Worm (Caenorhabditis elegans): ENCODE data around the gene F21C10.6.

F21C10.6 gene

DNA sequence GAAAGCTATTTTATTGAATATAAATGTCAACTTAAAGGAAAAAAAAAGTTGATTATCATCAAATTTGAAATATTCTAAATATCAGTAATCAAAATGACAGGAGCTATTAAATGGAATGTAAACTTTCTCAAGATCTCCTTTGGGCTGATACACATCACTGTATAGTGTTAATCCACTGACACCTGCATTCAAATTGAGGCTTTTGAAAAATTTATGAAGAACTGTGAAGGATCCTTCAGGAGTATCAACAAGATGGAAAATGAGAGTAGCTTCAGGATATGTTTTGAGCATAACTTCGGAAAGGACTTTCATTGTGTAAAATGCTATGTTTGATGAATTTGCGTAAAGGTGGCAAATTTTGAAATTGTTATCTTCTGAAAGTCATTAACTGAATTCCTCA lies 27.1 kb upstream of the F21C10.6 start (continued):
- TF ChIP-seq zfp-2 (tag; optimal IDR thresholded peaks at IDR 0.05) (no peak), nhr-6 (tag; optimal IDR thresholded peaks at IDR 0.05) (no peak), F26F4.8 (GFP tag; conservative IDR thresholded peaks at IDR 0.05) (no peak), set-16 (GFP tag; IDR thresholded peaks at IDR 0.05) (no peak), hmg-1.1 (GFP tag; IDR thresholded peaks at IDR 0.05) (no peak), zip-2 (tag; optimal IDR thresholded peaks at IDR 0.05) (no peak), F49E8.2 (tag; optimal IDR thresholded peaks at IDR 0.05; ENCODE audit: borderline replicate concordance) (no peak), daf-16 (GFP tag; optimal IDR thresholded peaks at IDR 0.05) (no peak), daf-16 (tag; optimal IDR thresholded peaks at IDR 0.05) (no peak), lin-1 (GFP tag; IDR thresholded peaks at IDR 0.05) (no peak), skn-1 (tag; optimal IDR thresholded peaks at IDR 0.05) (no peak), aha-1 (tag) (peak; percentile 24), zip-11 (GFP tag; IDR thresholded peaks at IDR 0.05) (no peak), php-3 (GFP tag; IDR thresholded peaks at IDR 0.05) (peak; percentile 17; the same call in 1 of the 2 replicates), tag-97 (GFP tag; IDR thresholded peaks at IDR 0.05) (no peak), lin-38 (GFP tag; IDR thresholded peaks at IDR 0.05) (peak; percentile 39; the same call in 1 of the 2 replicates), arid-1 (GFP tag; conservative IDR thresholded peaks at IDR 0.05) (no peak), F37D6.2 (tag; optimal IDR thresholded peaks at IDR 0.05) (no peak), daf-8 (GFP tag; IDR thresholded peaks at IDR 0.05) (no peak), nhr-237 (tag; optimal IDR thresholded peaks at IDR 0.05) (no peak), mxl-3 (GFP tag; optimal IDR thresholded peaks at IDR 0.05) (no peak), lin-13 (GFP tag; optimal IDR thresholded peaks at IDR 0.05) (no peak), nhr-11 (tag; optimal IDR thresholded peaks at IDR 0.05) (no peak), Y5F2A.4 (GFP tag; optimal IDR thresholded peaks at IDR 0.05) (no peak), lin-39 (tag; optimal IDR thresholded peaks at IDR 0.05) (no peak), duxl-1 (tag; optimal IDR thresholded peaks at IDR 0.05; ENCODE audit: poor library complexity) (no peak), madf-5 (GFP tag; IDR thresholded peaks at IDR 0.05) (no peak)

ce11 chrV:9098280-9098973 lies 25.9 kb upstream of the F21C10.6 start, which contains the start of gene F21C10.9:
Gene F21C10.9, minus strand, starts transcription at chrV:9098696.
- TF ChIP-seq dmd-6 (GFP tag; IDR thresholded peaks at IDR 0.05) (peak; percentile 12; the same call in 1 of the 2 replicates), Y75B8A.6 (GFP tag; IDR thresholded peaks at IDR 0.05) (no peak), nhr-10 (tag; optimal IDR thresholded peaks at IDR 0.05) (no peak), hlh-30 (tag; optimal IDR thresholded peaks at IDR 0.05; ENCODE audit: insufficient read depth) (peak; percentile 51), vab-7 (GFP tag; IDR thresholded peaks at IDR 0.05) (no peak), skn-1 (tag; optimal IDR thresholded peaks at IDR 0.05) (no peak), Y5F2A.4 (GFP tag; optimal IDR thresholded peaks at IDR 0.05) (no peak), rbr-2 (tag; optimal IDR thresholded peaks at IDR 0.05) (no peak), daf-12 (tag; optimal IDR thresholded peaks at IDR 0.05) (no peak), nhr-28 (tag; optimal IDR thresholded peaks at IDR 0.05) (peak; percentile 94)

ce11 chrV:9101062-9101461 lies 23.2 kb upstream of the F21C10.6 start, which contains the start of gene frpr-6:
Gene frpr-6, minus strand, starts transcription at chrV:9101162.
- no peak for TF ChIP-seq pqm-1 (tag; optimal IDR thresholded peaks at IDR 0.05)
- no peak for TF ChIP-seq mxl-3 (GFP tag; optimal IDR thresholded peaks at IDR 0.05)
- no peak for TF ChIP-seq mes-2 (tag; optimal IDR thresholded peaks at IDR 0.05; ENCODE audit: poor library complexity, severe bottlenecking)

ce11 chrV:9108219-9108618 lies 16.1 kb upstream of the F21C10.6 start, which contains the start of gene F21C10.18:
Gene F21C10.18, plus strand, starts transcription at chrV:9108519.
- TF ChIP-seq snpc-4 (tag; optimal IDR thresholded peaks at IDR 0.05), result no peak
- TF ChIP-seq hlh-11 (tag; optimal IDR thresholded peaks at IDR 0.05), result no peak
- no peak for TF ChIP-seq ceh-20 (GFP tag; IDR thresholded peaks at IDR 0.05)
- TF ChIP-seq unc-62 (GFP tag; optimal IDR thresholded peaks at IDR 0.05 in 1 of 2), result no peak
- no peak for TF ChIP-seq unc-62 (tag; optimal IDR thresholded peaks at IDR 0.05)
- no peak for TF ChIP-seq pqm-1 (tag; optimal IDR thresholded peaks at IDR 0.05)
- no peak for TF ChIP-seq ceh-44 (GFP tag; IDR thresholded peaks at IDR 0.05)
- TF ChIP-seq Y75B8A.6 (GFP tag; IDR thresholded peaks at IDR 0.05), result no peak
- TF ChIP-seq nhr-111 (GFP tag; optimal IDR thresholded peaks at IDR 0.05), result no peak
- TF ChIP-seq zip-2 (tag; optimal IDR thresholded peaks at IDR 0.05), result no peak
- TF ChIP-seq ztf-11 (tag; optimal IDR thresholded peaks at IDR 0.05), result no peak
- TF ChIP-seq zfp-3 (GFP tag; conservative IDR thresholded peaks at IDR 0.05), result no peak
- no peak for TF ChIP-seq lin-29 (GFP tag; IDR thresholded peaks at IDR 0.05)
- TF ChIP-seq ztf-7 (tag; optimal IDR thresholded peaks at IDR 0.05), result no peak
- TF ChIP-seq Y48G9A.11 (GFP tag; IDR thresholded peaks at IDR 0.05), result no peak
